Fruit fly (Drosophila melanogaster): ENCODE results near the gene hh.

The hh gene

DNA sequence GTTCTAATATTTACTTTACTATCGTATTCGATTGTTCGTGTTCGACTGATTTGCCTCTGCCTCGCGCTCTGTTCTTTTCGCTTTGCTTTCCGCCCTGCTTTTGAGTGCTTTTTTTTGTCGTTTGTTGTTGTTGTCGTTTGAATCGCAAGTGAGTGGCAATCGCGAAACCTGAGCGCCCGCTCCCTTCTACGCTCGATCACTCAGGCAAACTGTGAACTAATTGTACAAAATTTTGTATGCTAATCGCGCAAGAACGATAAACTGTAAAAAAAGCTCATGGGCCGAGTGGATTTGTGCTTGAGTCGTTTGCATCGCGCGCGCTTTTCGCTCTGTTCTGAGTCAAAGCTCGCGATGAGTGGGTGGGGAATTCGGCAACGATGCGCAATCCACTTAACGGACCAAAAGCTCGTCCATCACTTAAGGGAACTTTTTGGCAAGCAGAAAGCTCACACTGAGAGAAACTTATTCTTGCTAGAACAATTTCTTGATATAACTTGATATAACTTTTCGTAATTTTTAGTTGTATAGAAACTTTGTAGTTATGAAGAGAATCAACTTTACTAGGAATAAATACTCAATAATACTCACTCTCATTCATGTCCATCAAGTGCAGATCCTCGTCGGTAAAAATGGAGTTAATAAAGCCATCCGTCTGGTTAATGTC is 49.5 kb upstream of the hh start (continued):
- TF ChIP-seq oc (tag; optimal IDR thresholded peaks at IDR 0.05) (no peak), CG3407 (GFP tag; optimal IDR thresholded peaks at IDR 0.05) (no peak), rib (GFP tag; IDR thresholded peaks at IDR 0.05) (0 out of 2 replicates have a peak, but pooled peaks have one; percentile 37), bowl (GFP tag; IDR thresholded peaks at IDR 0.05) (0 out of 2 replicates have a peak, but pooled peaks have one; percentile 21), Dek (tag; optimal IDR thresholded peaks at IDR 0.05) (peak; percentile 13), br (optimal IDR thresholded peaks at IDR 0.05) (no peak), unpg (GFP tag; optimal IDR thresholded peaks at IDR 0.05) (peak; percentile 57), lola (GFP tag; optimal IDR thresholded peaks at IDR 0.05) (no peak), CG10979 (tag; optimal IDR thresholded peaks at IDR 0.05) (peak; percentile 3), CG1233 (GFP tag; optimal IDR thresholded peaks at IDR 0.05) (no peak), CG15479 (GFP tag; optimal IDR thresholded peaks at IDR 0.05) (no peak), CG12299 (tag; optimal IDR thresholded peaks at IDR 0.05) (no peak), ap (GFP tag; IDR thresholded peaks at IDR 0.05) (no peak), chinmo (GFP tag; IDR thresholded peaks at IDR 0.05; ENCODE audit: partially characterized antibody) (peak; percentile 79; the same call in 2 of the 4 replicates), otp (GFP tag; IDR thresholded peaks at IDR 0.05) (no peak), crp (GFP tag; optimal IDR thresholded peaks at IDR 0.05) (no peak), Lpt (GFP tag; optimal IDR thresholded peaks at IDR 0.05) (no peak), dysf (GFP tag; IDR thresholded peaks at IDR 0.05) (peak; percentile 58; the same call in 2 of the 3 replicates), Pdp1 (GFP tag; optimal IDR thresholded peaks at IDR 0.05) (peak in 1 of 2 experiments; percentile 30), Atf6 (GFP tag; IDR thresholded peaks at IDR 0.05) (peak; percentile 56; the same call in 1 of the 2 replicates), Dip3 (GFP tag; optimal IDR thresholded peaks at IDR 0.05) (no peak), CG17829 (tag; optimal IDR thresholded peaks at IDR 0.05) (no peak), gsb (GFP tag; IDR thresholded peaks at IDR 0.05) (no peak), CG34224 (GFP tag; IDR thresholded peaks at IDR 0.05; ENCODE audit: partially characterized antibody) (peak; percentile 54), CG34422 (GFP tag; IDR thresholded peaks at IDR 0.05) (peak; percentile 12; the same call in 1 of the 3 replicates), CG11696 (GFP tag; IDR thresholded peaks at IDR 0.05) (no peak), Eip74EF (GFP tag; optimal IDR thresholded peaks at IDR 0.05) (no peak), nau (GFP tag; optimal IDR thresholded peaks at IDR 0.05) (no peak), CG9817 (tag; optimal IDR thresholded peaks at IDR 0.05) (no peak), Fer3 (tag; optimal IDR thresholded peaks at IDR 0.05) (peak; percentile 40), nmo (GFP tag; optimal IDR thresholded peaks at IDR 0.05) (no peak), dmrt11E (tag; optimal IDR thresholded peaks at IDR 0.05) (no peak), Ssrp (tag; optimal IDR thresholded peaks at IDR 0.05) (no peak), CG1603 (tag; optimal IDR thresholded peaks at IDR 0.05) (peak; percentile 34), CG14014 (GFP tag; IDR thresholded peaks at IDR 0.05) (no peak), Dbx (GFP tag; IDR thresholded peaks at IDR 0.05) (no peak), nom (GFP tag; optimal IDR thresholded peaks at IDR 0.05) (no peak), Hr3 (GFP tag; optimal IDR thresholded peaks at IDR 0.05) (no peak), CG2889 (GFP tag; IDR thresholded peaks at IDR 0.05) (no peak), Blimp-1 (GFP tag; optimal IDR thresholded peaks at IDR 0.05) (peak; percentile 9), ranshi (GFP tag; IDR thresholded peaks at IDR 0.05) (peak; percentile 48; the same call in 1 of the 2 replicates), pan (optimal IDR thresholded peaks at IDR 0.05) (no peak), pan (GFP tag; optimal IDR thresholded peaks at IDR 0.05 in 1 of 2, IDR thresholded peaks at IDR 0.05 in 1 of 2) (peak in 1 of 2 experiments; percentile 61), CG12744 (GFP tag; optimal IDR thresholded peaks at IDR 0.05) (no peak), Elba2 (GFP tag; optimal IDR thresholded peaks at IDR 0.05) (no peak), Hr39 (optimal IDR thresholded peaks at IDR 0.05) (no peak), CG4707 (GFP tag; optimal IDR thresholded peaks at IDR 0.05) (no peak), Meics (GFP tag; optimal IDR thresholded peaks at IDR 0.05) (peak; percentile 47), Six4 (GFP tag; optimal IDR thresholded peaks at IDR 0.05) (no peak)

All from whole organism, embryonic.